Fruit fly (Drosophila melanogaster) whole organism, embryonic: ENCODE results near the gene CCHa2.

Experiments used
- Atf6 ChIP-seq: fragments of 200-800 bp; sonication (Bioruptor generic); IDR thresholded peaks from 2 replicates; pipeline ENCODE4 v1.3.6; 2022; ENCODE audit warnings: missing biosample characterization, missing genetic modification characterization
- CG10274 ChIP-seq: fragments of 200-800 bp; sonication (Bioruptor generic); optimal IDR thresholded peaks from 3 replicates; lab custom pipeline; 2017; ENCODE audit warnings: missing biosample characterization, mild to moderate bottlenecking, missing genetic modification characterization
- CG10543 ChIP-seq: fragments of 200-800 bp; sonication (Bioruptor generic); optimal IDR thresholded peaks from 3 replicates; lab custom pipeline; 2017; ENCODE audit warnings: missing biosample characterization, mild to moderate bottlenecking, missing genetic modification characterization, moderate library complexity
- CG11085 ChIP-seq: fragments of 200-800 bp; sonication (Bioruptor generic); IDR thresholded peaks from 2 replicates; pipeline ENCODE4 v1.3.6; 2022; ENCODE audit warnings: missing biosample characterization, missing genetic modification characterization
- CG14014 ChIP-seq: fragments of 200-800 bp; sonication (Bioruptor generic); IDR thresholded peaks from 2 replicates; pipeline ENCODE4 v1.3.6; 2022; ENCODE audit warnings: missing biosample characterization, missing genetic modification characterization
- CG14441 ChIP-seq: fragments of 200-800 bp; sonication (Bioruptor generic); IDR thresholded peaks from 2 replicates; pipeline ENCODE4 v1.3.6; 2022; ENCODE audit warnings: missing biosample characterization, missing genetic modification characterization
- CG14965 ChIP-seq: fragments of 200-800 bp; sonication (Bioruptor generic); optimal IDR thresholded peaks from 2 replicates; lab custom pipeline; 2016; ENCODE audit warnings: missing biosample characterization, missing genetic modification characterization, borderline replicate concordance
- CG17568 ChIP-seq: fragments of 200-800 bp; sonication (Bioruptor generic); optimal IDR thresholded peaks from 2 replicates; lab custom pipeline; 2018; ENCODE audit warnings: missing biosample characterization, mild to moderate bottlenecking, missing genetic modification characterization, moderate library complexity
- CG3065 ChIP-seq: fragments of 200-800 bp; sonication (Bioruptor generic); optimal IDR thresholded peaks from 2 replicates; lab custom pipeline; 2016; ENCODE audit warnings: missing biosample characterization, missing genetic modification characterization
- CG34224 ChIP-seq: fragments of 200-800 bp; sonication (Bioruptor generic); IDR thresholded peaks from 3 replicates; pipeline ENCODE4 v1.3.6; 2022; ENCODE audit warnings: missing biosample characterization, missing genetic modification characterization; ENCODE audit not compliant: partially characterized antibody
- CG3726 ChIP-seq: fragments of 200-800 bp; sonication (Bioruptor generic); IDR thresholded peaks from 3 replicates; pipeline ENCODE4, ENCODE4 v1.3.6; 2022; ENCODE audit warnings: missing biosample characterization, missing genetic modification characterization
- CG3838 ChIP-seq: fragments of 200-800 bp; sonication (Bioruptor generic); optimal IDR thresholded peaks from 3 replicates; lab custom pipeline; 2016; ENCODE audit warnings: missing biosample characterization, missing genetic modification characterization
- CG3995 ChIP-seq: fragments of 200-800 bp; sonication (Bioruptor generic); optimal IDR thresholded peaks from 3 replicates; lab custom pipeline; 2016; ENCODE audit warnings: missing biosample characterization, missing genetic modification characterization
- CG4617 ChIP-seq: fragments of 200-800 bp; sonication (Bioruptor generic); optimal IDR thresholded peaks from 3 replicates; lab custom pipeline; 2016; ENCODE audit warnings: missing biosample characterization, missing genetic modification characterization, borderline replicate concordance
- CG7745 ChIP-seq: fragments of 200-800 bp; sonication (Bioruptor generic); optimal IDR thresholded peaks from 2 replicates; lab custom pipeline; 2018; ENCODE audit warnings: missing biosample characterization, mild to moderate bottlenecking, missing genetic modification characterization, moderate library complexity
- CG7839 ChIP-seq: fragments of 200-800 bp; sonication (Bioruptor generic); optimal IDR thresholded peaks from 3 replicates; lab custom pipeline; 2018; ENCODE audit warnings: missing biosample characterization, mild to moderate bottlenecking, missing genetic modification characterization, moderate library complexity
- CG7963 ChIP-seq: fragments of 200-800 bp; sonication (Bioruptor generic); IDR thresholded peaks from 3 replicates; pipeline ENCODE4 v1.3.6; 2022; ENCODE audit warnings: missing biosample characterization, missing genetic modification characterization; ENCODE audit not compliant: partially characterized antibody
- CHES-1-like ChIP-seq: fragments of 200-800 bp; sonication (Bioruptor generic); optimal IDR thresholded peaks from 2 replicates; lab custom pipeline; 2016; ENCODE audit warnings: missing biosample characterization, missing genetic modification characterization
- Camta ChIP-seq: fragments of 200-800 bp; sonication (Bioruptor generic); optimal IDR thresholded peaks from 2 replicates; lab custom pipeline; 2016; ENCODE audit warnings: missing biosample characterization, missing genetic modification characterization
- Dad ChIP-seq: fragments of 200-800 bp; sonication (Bioruptor generic); optimal IDR thresholded peaks from 3 replicates; lab custom pipeline; 2016; ENCODE audit warnings: missing biosample characterization, missing genetic modification characterization
- H2.0 ChIP-seq: fragments of 200-800 bp; sonication (Bioruptor generic); IDR thresholded peaks from 2 replicates; pipeline ENCODE4 v1.3.6; 2022; ENCODE audit warnings: missing biosample characterization, missing genetic modification characterization
- HLH4C ChIP-seq: fragments of 200-800 bp; sonication (Bioruptor generic); IDR thresholded peaks from 3 replicates; pipeline ENCODE4 v1.3.6; 2022; ENCODE audit warnings: missing biosample characterization, missing genetic modification characterization; ENCODE audit not compliant: partially characterized antibody
- Hey ChIP-seq: fragments of 200-800 bp; sonication (Bioruptor generic); optimal IDR thresholded peaks from 3 replicates; lab custom pipeline; 2018; ENCODE audit warnings: missing biosample characterization, mild to moderate bottlenecking, missing genetic modification characterization
- MBD-R2 ChIP-seq: fragments of 200-800 bp; sonication (Bioruptor generic); IDR thresholded peaks from 2 replicates; pipeline ENCODE4 v1.3.6; 2022; ENCODE audit warnings: missing biosample characterization, missing genetic modification characterization
- Med ChIP-seq: fragments of 200-800 bp; sonication (Bioruptor generic); peaks from one replicate; lab custom pipeline; 2016; ENCODE audit warnings: missing biosample characterization, missing genetic modification characterization, mild to moderate bottlenecking, inconsistent platforms, moderate library complexity
- NC2α ChIP-seq: fragments of 200-800 bp; sonication (Bioruptor generic); optimal IDR thresholded peaks from 2 replicates; lab custom pipeline; 2016; ENCODE audit warnings: missing biosample characterization, missing genetic modification characterization
- Oaz ChIP-seq: fragments of 200-800 bp; sonication (Bioruptor generic); IDR thresholded peaks from 2 replicates; pipeline ENCODE4 v1.3.6; 2022; ENCODE audit warnings: missing biosample characterization, missing genetic modification characterization
- Pdp1 ChIP-seq, 2 experiments: fragments of 200-800 bp; sonication (Bioruptor generic); optimal IDR thresholded peaks; 3 replicates each; lab custom pipeline; 2016; ENCODE audit warnings: missing biosample characterization in 2 of 2, missing genetic modification characterization in 2 of 2, mild to moderate bottlenecking in 1 of 2, moderate library complexity in 1 of 2
- Rx ChIP-seq: fragments of 200-800 bp; sonication (Bioruptor generic); IDR thresholded peaks from 2 replicates; pipeline ENCODE4 v1.3.6; 2022; ENCODE audit warnings: missing biosample characterization, missing genetic modification characterization
- Xbp1 ChIP-seq: fragments of 200-800 bp; sonication (Bioruptor generic); optimal IDR thresholded peaks from 3 replicates; lab custom pipeline; 2016; ENCODE audit warnings: missing biosample characterization, mild to moderate bottlenecking, missing genetic modification characterization
- btn ChIP-seq: fragments of 200-800 bp; sonication (Bioruptor generic); optimal IDR thresholded peaks from 2 replicates; lab custom pipeline; 2016; ENCODE audit warnings: missing biosample characterization, missing genetic modification characterization
- caup ChIP-seq: fragments of 200-800 bp; sonication (Bioruptor generic); optimal IDR thresholded peaks from 3 replicates; lab custom pipeline; 2017; ENCODE audit warnings: missing biosample characterization, mild to moderate bottlenecking, missing genetic modification characterization, moderate library complexity; ENCODE audit not compliant: severe bottlenecking
- chinmo ChIP-seq: fragments of 200-800 bp; sonication (Bioruptor generic); IDR thresholded peaks from 4 replicates; pipeline ENCODE4 v1.3.6; 2022; ENCODE audit warnings: missing biosample characterization, missing genetic modification characterization; ENCODE audit not compliant: partially characterized antibody
- eve ChIP-seq, 2 experiments: fragments of >200 bp; optimal IDR thresholded peaks; 2 replicates each; lab custom pipeline; 2017; ENCODE audit warnings: missing biosample characterization in 2 of 2, missing genetic modification characterization in 2 of 2
- gsb-n ChIP-seq: fragments of 200-800 bp; sonication (Bioruptor generic); optimal IDR thresholded peaks from 3 replicates; lab custom pipeline; 2018; ENCODE audit warnings: missing biosample characterization, mild to moderate bottlenecking, missing genetic modification characterization
- hbn ChIP-seq: fragments of 200-800 bp; sonication (Bioruptor generic); IDR thresholded peaks from 2 replicates; pipeline ENCODE4 v1.3.6; 2022; ENCODE audit warnings: missing biosample characterization, missing genetic modification characterization; ENCODE audit not compliant: partially characterized antibody
- insv ChIP-seq, 2 experiments: fragments of 200-800 bp; sonication (Bioruptor generic); optimal IDR thresholded peaks; 3 replicates each; lab custom pipeline; 2016 to 2018; ENCODE audit warnings: missing biosample characterization in 2 of 2, missing genetic modification characterization in 2 of 2
- inv ChIP-seq: fragments of 200-800 bp; sonication (Bioruptor generic); IDR thresholded peaks from 2 replicates; pipeline ENCODE4 v1.3.6; 2022; ENCODE audit warnings: missing biosample characterization, missing genetic modification characterization; ENCODE audit not compliant: partially characterized antibody
- ken ChIP-seq: fragments of 200-800 bp; sonication (Bioruptor generic); IDR thresholded peaks from 3 replicates; pipeline ENCODE4 v1.3.6; 2022; ENCODE audit warnings: missing biosample characterization, missing genetic modification characterization
- kni ChIP-seq: fragments of 200-800 bp; sonication (Bioruptor generic); optimal IDR thresholded peaks from 3 replicates; lab custom pipeline; 2017; ENCODE audit warnings: mild to moderate bottlenecking, missing biosample characterization, missing genetic modification reagents, missing genetic modification characterization
- nerfin-1 ChIP-seq: fragments of 200-800 bp; sonication (Bioruptor generic); optimal IDR thresholded peaks from 3 replicates; lab custom pipeline; 2019; ENCODE audit warnings: missing biosample characterization, mild to moderate bottlenecking, missing genetic modification characterization, moderate library complexity
- p53 ChIP-seq: fragments of 200-800 bp; sonication (Bioruptor generic); optimal IDR thresholded peaks from 2 replicates; lab custom pipeline; 2016; ENCODE audit warnings: missing biosample characterization, missing genetic modification characterization
- pb ChIP-seq: fragments of 200-800 bp; sonication (Bioruptor generic); optimal IDR thresholded peaks from 3 replicates; lab custom pipeline; 2016; ENCODE audit warnings: missing biosample characterization, missing genetic modification characterization
- sc ChIP-seq, 3 experiments: fragments of >200 bp in 2 of 3; fragments of 200-800 bp in 1 of 3; sonication (Bioruptor generic) in 1 of 3; optimal IDR thresholded peaks; 2 replicates in 2 of 3; 3 replicates in 1 of 3; lab custom pipeline; 2017; ENCODE audit warnings: mild to moderate bottlenecking in 1 of 3, missing biosample characterization in 1 of 3, missing genetic modification characterization in 1 of 3, missing genetic modification reagents in 1 of 3
- sim ChIP-seq: fragments of 200-800 bp; sonication (Bioruptor generic); IDR thresholded peaks from 2 replicates; pipeline ENCODE4 v1.3.6; 2022; ENCODE audit warnings: missing biosample characterization, missing genetic modification characterization
- slbo ChIP-seq: fragments of 200-800 bp; sonication (Bioruptor generic); IDR thresholded peaks from 2 replicates; pipeline ENCODE4 v1.3.6; 2022; ENCODE audit warnings: missing biosample characterization, missing genetic modification characterization
- tna ChIP-seq: fragments of 200-800 bp; sonication (Bioruptor generic); IDR thresholded peaks from 2 replicates; pipeline ENCODE4 v1.3.6; 2022; ENCODE audit warnings: missing biosample characterization, missing genetic modification characterization; ENCODE audit not compliant: partially characterized antibody
- unc-4 ChIP-seq: fragments of 200-800 bp; sonication (Bioruptor generic); IDR thresholded peaks from 2 replicates; pipeline ENCODE4 v1.3.6; 2022; ENCODE audit warnings: missing biosample characterization, missing genetic modification characterization; ENCODE audit not compliant: partially characterized antibody
- zf30C ChIP-seq: fragments of 200-800 bp; sonication (Bioruptor generic); optimal IDR thresholded peaks from 3 replicates; lab custom pipeline; 2018; ENCODE audit warnings: missing biosample characterization, mild to moderate bottlenecking, missing genetic modification characterization

Gene CCHa2

DNA sequence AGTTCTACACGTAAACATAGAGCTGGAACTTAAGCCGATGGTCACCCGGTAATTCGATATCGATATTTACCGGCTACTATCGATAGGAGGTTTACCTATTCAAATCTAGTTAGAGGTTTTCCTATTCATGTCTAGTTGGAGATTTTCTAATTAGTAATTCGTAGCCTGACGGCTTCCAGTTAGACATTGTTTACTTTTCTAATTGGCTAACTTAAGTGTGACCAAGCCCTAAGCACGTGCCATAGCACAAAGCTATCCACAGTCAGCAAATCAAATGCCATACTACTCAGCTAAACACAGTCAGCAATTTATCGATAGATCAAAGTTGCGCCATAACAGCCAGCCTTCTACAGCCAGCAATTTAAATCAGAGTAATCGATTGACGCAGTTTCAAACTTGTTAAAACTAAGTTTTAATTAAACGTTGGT lies 8.0 kb upstream of the CCHa2 start, which contains the start of gene Dpm3 (continued):
- TF ChIP-seq Med (GFP tag; lab: Kevin White, UChicago): peak; percentile 77
- no peak for TF ChIP-seq CG3838 (GFP tag; lab: Kevin White, UChicago)
- peak; percentile 89 for TF ChIP-seq inv (GFP tag; lab: Robert Waterston, UW)
- TF ChIP-seq sc (optimal IDR thresholded peaks at IDR 0.05; lab: Kevin White, UChicago): no peak
- no peak for TF ChIP-seq sc (GFP tag; optimal IDR thresholded peaks at IDR 0.05; lab: Kevin White, UChicago)
- peak; percentile 100 for TF ChIP-seq insv (GFP tag; optimal IDR thresholded peaks at IDR 0.05; lab: Kevin White, UChicago)
- no peak for TF ChIP-seq Rx (GFP tag; lab: Robert Waterston, UW)
- no peak for TF ChIP-seq CG11085
- peak; percentile 9 for TF ChIP-seq CG7745
- TF ChIP-seq Pdp1 (GFP tag; optimal IDR thresholded peaks at IDR 0.05; lab: Kevin White, UChicago): peak in 1 of 2 experiments; percentile 57
- no peak for TF ChIP-seq CG14441
- TF ChIP-seq CG7963 (GFP tag; lab: Robert Waterston, UW): peak; percentile 73; the same call in 2 of the 3 replicates
- TF ChIP-seq H2.0 (GFP tag; lab: Robert Waterston, UW): no peak
- peak; percentile 7 for TF ChIP-seq Dad (GFP tag; lab: Kevin White, UChicago)
- TF ChIP-seq CG3995: no peak
- TF ChIP-seq Atf6: no peak
- TF ChIP-seq slbo (GFP tag; lab: Robert Waterston, UW): peak; percentile 70
- TF ChIP-seq MBD-R2: peak; percentile 69
- TF ChIP-seq caup (GFP tag; lab: Kevin White, UChicago): no peak
- 0 out of 4 replicates have a peak, but pooled peaks have one; percentile 76 for TF ChIP-seq chinmo (GFP tag; lab: Robert Waterston, UW)
- no peak for TF ChIP-seq sim
- no peak for TF ChIP-seq NC2α (GFP tag; lab: Kevin White, UChicago)
- TF ChIP-seq CG14014: no peak
- no peak for TF ChIP-seq kni (GFP tag; lab: Kevin White, UChicago)
- peak; percentile 58 for TF ChIP-seq pb
- TF ChIP-seq eve (GFP tag; optimal IDR thresholded peaks at IDR 0.05; lab: Kevin White, UChicago): no peak
- no peak for TF ChIP-seq CG14965 (GFP tag; lab: Kevin White, UChicago)
- TF ChIP-seq gsb-n (tag; lab: Kevin White, UChicago): peak; percentile 54
- TF ChIP-seq hbn (GFP tag; lab: Robert Waterston, UW): peak; percentile 94
- TF ChIP-seq CG17568 (GFP tag; lab: Kevin White, UChicago): no peak
- TF ChIP-seq Hey: no peak
- peak; percentile 46 for TF ChIP-seq p53 (GFP tag; lab: Kevin White, UChicago)
- TF ChIP-seq CG3065: peak; percentile 17
- TF ChIP-seq btn: no peak
- TF ChIP-seq HLH4C: peak; percentile 92
- no peak for TF ChIP-seq CG3726 (GFP tag; lab: Robert Waterston, UW)
- TF ChIP-seq ken (GFP tag; lab: Robert Waterston, UW): peak; percentile 51; the same call in 1 of the 3 replicates
- no peak for TF ChIP-seq CG10274 (GFP tag; lab: Kevin White, UChicago)
- peak; percentile 68 for TF ChIP-seq CHES-1-like (GFP tag; lab: Kevin White, UChicago)
- TF ChIP-seq CG7839 (tag; lab: Kevin White, UChicago): peak; percentile 5
- no peak for TF ChIP-seq zf30C
- peak; percentile 60 for TF ChIP-seq CG4617 (GFP tag; lab: Kevin White, UChicago)
- TF ChIP-seq Camta (GFP tag; lab: Kevin White, UChicago): peak; percentile 60
- no peak for TF ChIP-seq Oaz (GFP tag; lab: Robert Waterston, UW)
- TF ChIP-seq tna (GFP tag; lab: Robert Waterston, UW): peak; percentile 82
- TF ChIP-seq CG10543 (GFP tag; lab: Kevin White, UChicago): no peak
- TF ChIP-seq unc-4: peak; percentile 90
- peak; percentile 87 for TF ChIP-seq CG34224
- TF ChIP-seq Xbp1 (GFP tag; lab: Kevin White, UChicago): peak; percentile 54
- peak; percentile 20 for TF ChIP-seq nerfin-1 (tag; lab: Kevin White, UChicago)
